Worm (Caenorhabditis elegans): ENCODE results near the gene C44C1.6.

C44C1.6 gene

DNA sequence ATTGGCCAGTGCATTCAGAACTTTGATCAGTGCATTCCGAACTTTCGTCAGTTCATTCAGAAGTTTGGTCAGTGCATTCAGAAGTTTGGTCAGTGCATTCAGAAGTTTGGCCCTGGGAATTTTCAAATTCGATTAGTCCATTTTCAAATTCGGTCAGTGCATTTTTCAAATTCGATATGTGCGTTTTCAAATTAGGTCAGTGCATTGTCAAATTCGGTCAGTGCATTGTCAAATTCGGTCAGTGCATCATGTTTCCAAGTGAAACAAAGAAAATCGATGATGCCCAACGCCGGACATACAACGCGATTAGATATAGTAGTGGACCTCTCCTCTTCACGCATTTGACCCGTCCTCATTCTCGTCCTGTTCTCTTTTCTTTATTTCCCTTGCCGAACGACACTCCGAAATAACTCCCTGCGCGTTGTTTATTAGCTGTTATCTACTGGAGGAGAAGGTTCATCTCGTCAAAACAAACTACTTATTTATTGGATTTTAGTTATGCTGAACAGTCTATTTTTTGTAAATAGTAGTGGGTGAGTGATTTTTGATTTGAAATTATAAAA, 15.5 kb downstream of the C44C1.6 start, which contains the start of gene apm-3 (continued):
- TF ChIP-seq elt-3 (tag; optimal IDR thresholded peaks at IDR 0.05): peak in 1 of 6 experiments; percentile 20
- no peak for TF ChIP-seq mdl-1 (tag; optimal IDR thresholded peaks at IDR 0.05)
- no peak for TF ChIP-seq fos-1 (tag; optimal IDR thresholded peaks at IDR 0.05)
- TF ChIP-seq nhr-237 (tag; optimal IDR thresholded peaks at IDR 0.05): no peak
- TF ChIP-seq nhr-28 (tag; optimal IDR thresholded peaks at IDR 0.05): no peak
- peak in 2 of 3 experiments; percentile 10 to 40 for TF ChIP-seq ceh-82 (tag; optimal IDR thresholded peaks at IDR 0.05)

DNA sequence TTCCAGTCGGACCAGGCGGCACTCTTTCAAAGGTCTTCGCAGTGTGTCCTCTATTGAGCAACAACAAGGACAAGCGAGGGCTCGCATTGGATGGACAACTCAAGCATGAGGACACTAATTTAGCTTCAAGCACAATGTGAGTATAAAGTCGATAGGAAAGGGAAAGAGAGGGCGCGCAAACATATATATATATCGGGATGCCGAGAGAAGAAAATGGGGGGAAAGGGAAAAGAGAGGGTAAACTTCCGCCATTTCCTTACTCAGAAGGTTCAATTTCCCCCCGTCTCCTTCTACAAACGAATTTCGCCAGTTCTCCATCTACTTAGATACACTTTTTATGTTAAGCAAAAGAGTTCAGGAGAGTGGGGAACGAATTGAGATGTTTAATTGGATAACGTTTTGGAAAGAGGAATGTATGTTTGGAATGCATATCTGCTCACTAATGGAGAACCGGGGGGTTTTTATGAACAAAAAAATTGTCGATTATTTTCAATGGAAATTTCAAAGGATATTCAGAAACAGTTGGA, 17.4 kb downstream of the C44C1.6 start:
- TF ChIP-seq lin-35 (GFP tag; optimal IDR thresholded peaks at IDR 0.05) (peak in 1 of 2 experiments; percentile 1), ama-1 (optimal IDR thresholded peaks at IDR 0.05) (no peak), egl-27 (tag; optimal IDR thresholded peaks at IDR 0.05) (no peak), ceh-82 (tag; optimal IDR thresholded peaks at IDR 0.05) (peak in 1 of 3 experiments; percentile 16), nhr-47 (tag; optimal IDR thresholded peaks at IDR 0.05) (peak; percentile 19), nhr-71 (tag; optimal IDR thresholded peaks at IDR 0.05) (peak; percentile 26), unc-130 (tag; optimal IDR thresholded peaks at IDR 0.05) (no peak), tbx-2 (tag; optimal IDR thresholded peaks at IDR 0.05) (peak; percentile 2), lin-14 (GFP tag; optimal IDR thresholded peaks at IDR 0.05) (peak; percentile 78), unc-86 (tag; optimal IDR thresholded peaks at IDR 0.05) (peak; percentile 23), mep-1 (tag; optimal IDR thresholded peaks at IDR 0.05) (no peak)

DNA sequence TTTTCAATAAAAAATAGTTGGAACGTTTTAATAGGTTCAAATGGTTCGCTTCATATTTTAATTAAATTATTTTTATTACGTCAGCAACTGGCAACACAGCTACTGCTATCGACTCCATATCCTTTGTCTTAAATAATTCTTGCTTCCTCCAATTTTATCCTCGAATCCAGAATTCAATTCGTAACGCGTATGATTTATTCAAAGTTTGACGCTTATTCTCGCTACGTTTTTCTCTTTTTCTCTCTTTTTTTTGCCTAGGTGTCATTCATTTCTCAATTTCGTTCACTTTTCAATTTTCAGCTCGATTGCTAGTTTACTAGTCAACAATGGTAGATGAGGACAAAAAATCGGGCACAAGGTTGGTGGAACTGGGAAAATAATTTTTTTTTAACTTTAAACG, 19.6 kb downstream of the C44C1.6 start, which contains the start of gene arr-1:
arr-1 (plus strand) TSS at position 301 of the 400 bp plus-strand sequence.
- TF ChIP-seq pqm-1 (tag; optimal IDR thresholded peaks at IDR 0.05) (no peak), jun-1 (tag; optimal IDR thresholded peaks at IDR 0.05) (no peak), xbp-1 (tag; optimal IDR thresholded peaks at IDR 0.05) (no peak), nhr-76 (tag; optimal IDR thresholded peaks at IDR 0.05) (no peak), grh-1 (GFP tag; IDR thresholded peaks at IDR 0.05) (no peak), mef-2 (tag; optimal IDR thresholded peaks at IDR 0.05) (no peak), C16A3.4 (tag; optimal IDR thresholded peaks at IDR 0.05) (no peak), rnt-1 (tag; optimal IDR thresholded peaks at IDR 0.05) (no peak), elt-3 (tag; optimal IDR thresholded peaks at IDR 0.05) (no peak), nhr-84 (tag; optimal IDR thresholded peaks at IDR 0.05) (no peak), F16B12.6 (tag; optimal IDR thresholded peaks at IDR 0.05) (no peak)

DNA sequence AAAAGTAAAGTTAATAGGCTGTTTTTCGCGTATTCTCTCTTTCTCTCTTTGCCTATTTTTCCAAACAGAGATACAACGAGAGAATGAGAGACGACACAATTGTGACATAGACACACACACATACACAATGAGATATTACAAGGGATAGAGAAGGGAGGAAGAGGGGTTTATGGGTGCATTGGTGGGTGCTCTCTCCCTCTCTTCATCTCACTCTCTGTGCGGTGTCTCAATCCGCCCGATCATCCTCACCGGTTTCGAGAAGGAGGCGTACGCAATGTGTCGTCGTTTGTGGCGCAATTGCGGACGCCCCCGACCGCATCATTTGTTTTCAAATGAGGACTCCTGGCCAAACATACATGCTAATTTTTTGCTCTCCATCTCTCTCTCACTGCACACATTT, 20.6 kb downstream of the C44C1.6 start:
- TF ChIP-seq aha-1 (tag; optimal IDR thresholded peaks at IDR 0.05) (peak; percentile 23), lin-39 (tag; optimal IDR thresholded peaks at IDR 0.05) (peak; percentile 52), ztf-11 (tag; optimal IDR thresholded peaks at IDR 0.05) (peak in 1 of 2 experiments; percentile 73), dsc-1 (tag; optimal IDR thresholded peaks at IDR 0.05) (peak; percentile 92), lin-13 (GFP tag; optimal IDR thresholded peaks at IDR 0.05) (peak; percentile 84), ztf-4 (tag; optimal IDR thresholded peaks at IDR 0.05) (peak; percentile 79), nhr-12 (tag; optimal IDR thresholded peaks at IDR 0.05) (no peak), zag-1 (tag; optimal IDR thresholded peaks at IDR 0.05) (peak; percentile 99), elt-3 (tag; optimal IDR thresholded peaks at IDR 0.05) (peak in 3 of 6 experiments; percentile 34 to 70 (median 61)), tbx-2 (tag; optimal IDR thresholded peaks at IDR 0.05) (peak; percentile 96), alr-1 (tag; optimal IDR thresholded peaks at IDR 0.05; ENCODE audit: borderline replicate concordance) (no peak), lin-35 (GFP tag; optimal IDR thresholded peaks at IDR 0.05) (peak; percentile 78 to 84), blmp-1 (tag; optimal IDR thresholded peaks at IDR 0.05) (peak; percentile 74), mab-9 (GFP tag; IDR thresholded peaks at IDR 0.05) (peak; percentile 81), C34B4.2 (tag; optimal IDR thresholded peaks at IDR 0.05) (no peak), nhr-237 (tag; optimal IDR thresholded peaks at IDR 0.05) (peak; percentile 79), efl-3 (GFP tag; optimal IDR thresholded peaks at IDR 0.05) (no peak), lin-14 (GFP tag; optimal IDR thresholded peaks at IDR 0.05) (peak; percentile 99), mep-1 (tag; optimal IDR thresholded peaks at IDR 0.05) (peak; percentile 92), mdl-1 (tag; optimal IDR thresholded peaks at IDR 0.05) (peak; percentile 25 to 69), nhr-20 (tag; optimal IDR thresholded peaks at IDR 0.05) (peak; percentile 93), nhr-11 (tag; optimal IDR thresholded peaks at IDR 0.05) (peak; percentile 71), ceh-82 (tag; optimal IDR thresholded peaks at IDR 0.05) (peak; percentile 85 to 96 (median 91)), nhr-76 (tag; optimal IDR thresholded peaks at IDR 0.05) (peak; percentile 60), lir-3 (tag; optimal IDR thresholded peaks at IDR 0.05; ENCODE audit: poor library complexity) (peak; percentile 80), C16A3.4 (tag; optimal IDR thresholded peaks at IDR 0.05) (peak; percentile 96), ets-5 (GFP tag; IDR thresholded peaks at IDR 0.05) (no peak), fkh-4 (tag; optimal IDR thresholded peaks at IDR 0.05; ENCODE audit: borderline replicate concordance) (peak; percentile 16), vab-15 (tag; optimal IDR thresholded peaks at IDR 0.05) (peak; percentile 31)
